Fruit fly (Drosophila melanogaster): ENCODE data around the gene CG11983.
A peak's percentile ranks its signal among the peaks of the same experiment; 100 is the strongest.

Gene CG11983

DNA sequence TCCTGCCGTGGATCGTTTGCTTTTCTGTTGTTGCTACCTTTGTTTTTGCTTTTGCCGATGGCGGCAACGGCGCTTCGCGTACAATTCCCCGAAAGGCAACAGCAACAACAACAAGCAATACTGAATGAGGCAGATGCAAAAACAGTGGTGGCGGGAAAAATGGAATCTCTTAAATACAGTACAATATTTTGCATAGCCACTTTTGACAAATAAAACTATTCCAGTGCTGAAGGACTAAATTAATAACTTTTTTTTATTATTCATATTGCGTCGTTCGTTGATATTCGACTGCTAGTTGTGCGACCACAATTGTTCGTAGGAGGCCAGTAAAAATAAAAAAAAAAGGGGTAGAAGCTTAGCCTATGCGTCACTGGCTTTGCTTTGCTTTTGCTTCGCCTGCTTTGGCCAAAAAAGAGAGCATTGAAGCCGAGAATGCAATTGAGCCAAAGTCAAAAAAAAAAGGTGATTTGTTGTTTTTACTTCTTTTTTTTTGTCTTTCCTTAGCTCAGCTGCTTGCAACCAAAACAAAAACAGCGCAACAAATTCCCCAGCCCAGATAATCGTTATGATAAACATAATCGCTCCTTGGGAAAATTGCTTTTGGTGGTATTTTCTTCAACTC, 23.8 kb downstream of the CG11983 start (continued):
- TF ChIP-seq pho (GFP tag; optimal IDR thresholded peaks at IDR 0.05) (peak; percentile 85), bowl (GFP tag; IDR thresholded peaks at IDR 0.05) (peak; percentile 82), Atf-2 (GFP tag; optimal IDR thresholded peaks at IDR 0.05) (peak; percentile 55), Sox102F (GFP tag; optimal IDR thresholded peaks at IDR 0.05) (peak; percentile 96), tin (GFP tag; optimal IDR thresholded peaks at IDR 0.05) (peak; percentile 86), CG14441 (GFP tag; IDR thresholded peaks at IDR 0.05) (peak; percentile 91), CG12299 (tag; optimal IDR thresholded peaks at IDR 0.05) (peak; percentile 76), Chrac-16 (GFP tag; optimal IDR thresholded peaks at IDR 0.05) (peak; percentile 82), Kr (GFP tag; optimal IDR thresholded peaks at IDR 0.05) (peak; percentile 20), GATAe (GFP tag; conservative IDR thresholded peaks at IDR 0.05) (peak; percentile 30; the same call in 1 of the 2 replicates), unc-4 (GFP tag; IDR thresholded peaks at IDR 0.05; ENCODE audit: partially characterized antibody) (no peak), CG31388 (GFP tag; optimal IDR thresholded peaks at IDR 0.05) (peak; percentile 45), zfh2 (GFP tag; optimal IDR thresholded peaks at IDR 0.05) (peak; percentile 83), CG9932 (GFP tag; IDR thresholded peaks at IDR 0.05) (peak; percentile 87), lilli (GFP tag; optimal IDR thresholded peaks at IDR 0.05) (peak; percentile 94), fu2 (GFP tag; optimal IDR thresholded peaks at IDR 0.05) (peak; percentile 70), YL-1 (GFP tag; optimal IDR thresholded peaks at IDR 0.05) (peak; percentile 16), CG2202 (tag; optimal IDR thresholded peaks at IDR 0.05) (peak; percentile 61), her (GFP tag; optimal IDR thresholded peaks at IDR 0.05) (peak; percentile 77), CG2129 (GFP tag; IDR thresholded peaks at IDR 0.05; ENCODE audit: partially characterized antibody) (no peak), gem (tag; optimal IDR thresholded peaks at IDR 0.05) (peak; percentile 91), CG30431 (GFP tag; optimal IDR thresholded peaks at IDR 0.05) (peak; percentile 76), fd102C (GFP tag; optimal IDR thresholded peaks at IDR 0.05) (no peak), CG10147 (GFP tag; optimal IDR thresholded peaks at IDR 0.05) (peak; percentile 79), CG6254 (GFP tag; optimal IDR thresholded peaks at IDR 0.05) (peak; percentile 82), CG12769 (tag; optimal IDR thresholded peaks at IDR 0.05) (peak; percentile 83), Rx (GFP tag; IDR thresholded peaks at IDR 0.05) (peak; percentile 88), HLH4C (GFP tag; IDR thresholded peaks at IDR 0.05; ENCODE audit: partially characterized antibody) (no peak), CG5245 (GFP tag; optimal IDR thresholded peaks at IDR 0.05) (peak; percentile 85), CG11723 (GFP tag; optimal IDR thresholded peaks at IDR 0.05) (peak; percentile 71), CG9609 (GFP tag; optimal IDR thresholded peaks at IDR 0.05) (peak; percentile 66), emc (GFP tag; optimal IDR thresholded peaks at IDR 0.05) (peak; percentile 67), HLH3B (GFP tag; IDR thresholded peaks at IDR 0.05) (peak; percentile 92), Vsx1 (GFP tag; optimal IDR thresholded peaks at IDR 0.05) (peak; percentile 67), CG4730 (GFP tag; IDR thresholded peaks at IDR 0.05) (peak; percentile 91), ERR (GFP tag; optimal IDR thresholded peaks at IDR 0.05) (peak; percentile 75), Rfx (GFP tag; IDR thresholded peaks at IDR 0.05) (peak; percentile 88), gfzf (GFP tag; optimal IDR thresholded peaks at IDR 0.05) (no peak), sug (tag; optimal IDR thresholded peaks at IDR 0.05) (peak; percentile 36), Bgb (GFP tag; IDR thresholded peaks at IDR 0.05; ENCODE audit: partially characterized antibody) (no peak), CG3163 (GFP tag; optimal IDR thresholded peaks at IDR 0.05) (peak; percentile 54), oc (tag; optimal IDR thresholded peaks at IDR 0.05) (peak; percentile 92), Six4 (GFP tag; optimal IDR thresholded peaks at IDR 0.05) (peak; percentile 68), Dad (GFP tag; optimal IDR thresholded peaks at IDR 0.05) (peak; percentile 67), fd3F (GFP tag; optimal IDR thresholded peaks at IDR 0.05) (peak; percentile 86), CG9817 (tag; optimal IDR thresholded peaks at IDR 0.05) (peak; percentile 73), CG7357 (GFP tag; IDR thresholded peaks at IDR 0.05) (peak; percentile 63; the same call in 1 of the 3 replicates), CG34422 (GFP tag; IDR thresholded peaks at IDR 0.05) (peak; percentile 91), BtbVII (GFP tag; optimal IDR thresholded peaks at IDR 0.05) (peak; percentile 85), disco-r (GFP tag; optimal IDR thresholded peaks at IDR 0.05) (peak; percentile 77)

Data from whole organism, embryonic.